Worm (Caenorhabditis elegans) whole organism, L1 larva: ENCODE measurements around the gene apn-1.

Experiments
- C04F5.9 ChIP-seq: sonication (generic microtip); optimal IDR thresholded peaks from 2 replicates; lab custom pipeline; 2016; ENCODE audit warnings: missing genetic modification characterization, missing compliant biosample characterization
- C16A3.4 ChIP-seq: fragments of 150-350 bp; optimal IDR thresholded peaks from 2 replicates; lab custom pipeline; 2014; ENCODE audit warnings: missing biosample characterization, missing genetic modification characterization
- aha-1 ChIP-seq: fragments of 150-350 bp; optimal IDR thresholded peaks from 2 replicates; lab custom pipeline; 2014; ENCODE audit warnings: missing biosample characterization, missing genetic modification characterization
- alr-1 ChIP-seq: fragments of 200-800 bp; sonication (Bioruptor generic); optimal IDR thresholded peaks from 2 replicates; lab custom pipeline; 2018; ENCODE audit warnings: borderline replicate concordance, mild to moderate bottlenecking, missing genetic modification characterization, missing compliant biosample characterization
- blmp-1 ChIP-seq: fragments of 150-350 bp; optimal IDR thresholded peaks from 2 replicates; lab custom pipeline; 2014; ENCODE audit warnings: missing biosample characterization, missing genetic modification characterization
- ceh-82 ChIP-seq, 3 experiments: fragments of 150-350 bp in 1 of 3; sonication (generic microtip) in 2 of 3; optimal IDR thresholded peaks; 2 replicates each; lab custom pipeline; 2014 to 2017; ENCODE audit warnings: missing biosample characterization in 3 of 3, missing genetic modification characterization in 3 of 3
- dpl-1 ChIP-seq, 3 experiments: fragments of 150-350 bp in 2 of 3; sonication (generic microtip) in 1 of 3; optimal IDR thresholded peaks; 2 replicates each; lab custom pipeline; 2014 to 2017; ENCODE audit warnings: missing biosample characterization in 3 of 3, missing genetic modification characterization in 3 of 3, missing genetic modification reagents in 3 of 3
- dsc-1 ChIP-seq: sonication (generic microtip); optimal IDR thresholded peaks from 2 replicates; lab custom pipeline; 2016; ENCODE audit warnings: mild to moderate bottlenecking, missing genetic modification characterization, missing compliant biosample characterization
- efl-1 ChIP-seq, 4 experiments: fragments of 150-350 bp; optimal IDR thresholded peaks in 3 of 4; peaks in 1 of 4; 1 replicate in 1 of 4; 2 replicates in 3 of 4; lab custom pipeline; 2014; ENCODE audit warnings: missing biosample characterization in 2 of 4, missing genetic modification characterization in 2 of 4, missing genetic modification reagents in 2 of 4
- egl-13 ChIP-seq: sonication (generic microtip); optimal IDR thresholded peaks from 2 replicates; lab custom pipeline; 2016; ENCODE audit warnings: missing genotype, missing genetic modification reagents, missing genetic modification characterization, missing compliant biosample characterization
- elt-3 ChIP-seq, 6 experiments: fragments of 150-350 bp in 1 of 6; sonication (generic microtip); optimal IDR thresholded peaks; 2 replicates each; lab custom pipeline; 2017 to 2018; ENCODE audit warnings: missing biosample characterization in 6 of 6, missing genetic modification characterization in 6 of 6, inconsistent platforms in 1 of 6
- fkh-8 ChIP-seq: sonication (generic microtip); optimal IDR thresholded peaks from 2 replicates; lab custom pipeline; 2016; ENCODE audit warnings: mild to moderate bottlenecking, missing genetic modification characterization, missing compliant biosample characterization
- hlh-4 ChIP-seq: sonication (generic microtip); optimal IDR thresholded peaks from 2 replicates; lab custom pipeline; 2016; ENCODE audit warnings: mild to moderate bottlenecking, missing genetic modification characterization, missing compliant biosample characterization
- irx-1 ChIP-seq: sonication (generic microtip); optimal IDR thresholded peaks from 2 replicates; lab custom pipeline; 2016; ENCODE audit warnings: missing genetic modification characterization, missing compliant biosample characterization
- isw-1 ChIP-seq: fragments of 200-800 bp; sonication (Bioruptor generic); IDR thresholded peaks from 2 replicates; pipeline ENCODE4 v1.3.6; 2022; ENCODE audit warnings: missing genetic modification characterization, missing compliant biosample characterization
- lin-13 ChIP-seq: fragments of 150-350 bp; optimal IDR thresholded peaks from 2 replicates; lab custom pipeline; 2014; ENCODE audit warnings: missing biosample characterization, missing genetic modification reagents, missing genetic modification characterization
- lin-14 ChIP-seq: fragments of 200-800 bp; sonication (Bioruptor generic); optimal IDR thresholded peaks from 2 replicates; lab custom pipeline; 2018; ENCODE audit warnings: mild to moderate bottlenecking, missing genetic modification characterization, moderate library complexity, missing compliant biosample characterization
- lin-35 ChIP-seq, 2 experiments: fragments of 150-350 bp; optimal IDR thresholded peaks; 2 replicates each; lab custom pipeline; 2014; ENCODE audit warnings: missing biosample characterization in 2 of 2, missing genetic modification characterization in 2 of 2, missing genetic modification reagents in 2 of 2
- lin-39 ChIP-seq: fragments of 150-350 bp; optimal IDR thresholded peaks from 2 replicates; lab custom pipeline; 2014; ENCODE audit warnings: missing biosample characterization, missing genetic modification reagents, missing genetic modification characterization
- lir-3 ChIP-seq: sonication (generic microtip); optimal IDR thresholded peaks from 2 replicates; lab custom pipeline; 2016; ENCODE audit warnings: mild to moderate bottlenecking, missing genetic modification characterization, moderate library complexity, missing compliant biosample characterization; ENCODE audit not compliant: poor library complexity
- lsy-2 ChIP-seq, 2 experiments: fragments of 150-350 bp; optimal IDR thresholded peaks; 2 replicates each; lab custom pipeline; 2014; ENCODE audit warnings: missing biosample characterization in 2 of 2, missing genetic modification characterization in 2 of 2
- mab-9 ChIP-seq: fragments of 200-800 bp; sonication (Bioruptor generic); IDR thresholded peaks from 2 replicates; pipeline ENCODE4 v1.3.6; 2022; ENCODE audit warnings: missing genetic modification reagents, missing genetic modification characterization, missing compliant biosample characterization
- mdl-1 ChIP-seq, 2 experiments: fragments of 150-350 bp; optimal IDR thresholded peaks; 2 replicates each; lab custom pipeline; 2014 to 2017; ENCODE audit warnings: missing biosample characterization in 2 of 2, missing genetic modification characterization in 2 of 2, inconsistent platforms in 1 of 2
- mef-2 ChIP-seq: fragments of 150-350 bp; optimal IDR thresholded peaks from 2 replicates; lab custom pipeline; 2014; ENCODE audit warnings: missing biosample characterization, missing genetic modification characterization
- mep-1 ChIP-seq: fragments of 150-350 bp; optimal IDR thresholded peaks from 2 replicates; lab custom pipeline; 2014; ENCODE audit warnings: missing biosample characterization, missing genetic modification characterization
- nhr-12 ChIP-seq: sonication (generic microtip); optimal IDR thresholded peaks from 2 replicates; lab custom pipeline; 2017; ENCODE audit warnings: missing biosample characterization, missing genetic modification characterization
- nhr-19 ChIP-seq: fragments of 200-800 bp; sonication (Bioruptor generic); conservative IDR thresholded peaks from 2 replicates; pipeline ENCODE4 v1.3.6; 2022; ENCODE audit warnings: missing genetic modification characterization, missing compliant biosample characterization
- nhr-20 ChIP-seq: sonication (generic microtip); optimal IDR thresholded peaks from 2 replicates; lab custom pipeline; 2016; ENCODE audit warnings: mild to moderate bottlenecking, missing genetic modification characterization, missing compliant biosample characterization
- nhr-28 ChIP-seq: fragments of 150-350 bp; optimal IDR thresholded peaks from 2 replicates; lab custom pipeline; 2014; ENCODE audit warnings: missing biosample characterization, missing genetic modification characterization
- nhr-47 ChIP-seq: sonication (generic microtip); optimal IDR thresholded peaks from 2 replicates; lab custom pipeline; 2016; ENCODE audit warnings: mild to moderate bottlenecking, missing genetic modification characterization, moderate library complexity, missing compliant biosample characterization
- nhr-71 ChIP-seq: sonication (generic microtip); optimal IDR thresholded peaks from 2 replicates; lab custom pipeline; 2016; ENCODE audit warnings: mild to moderate bottlenecking, missing genetic modification characterization, moderate library complexity, missing compliant biosample characterization
- nhr-85 ChIP-seq: sonication (generic microtip); peaks from one replicate; lab custom pipeline; 2016; ENCODE audit warnings: missing genetic modification characterization, inconsistent platforms, missing compliant biosample characterization
- nhr-90 ChIP-seq: sonication (generic microtip); optimal IDR thresholded peaks from 2 replicates; lab custom pipeline; 2016; ENCODE audit warnings: mild to moderate bottlenecking, missing genetic modification characterization, missing compliant biosample characterization; ENCODE audit not compliant: poor library complexity
- pax-3 ChIP-seq: fragments of 200-800 bp; sonication (Bioruptor generic); optimal IDR thresholded peaks from 2 replicates; lab custom pipeline; 2018; ENCODE audit warnings: mild to moderate bottlenecking, missing genetic modification characterization, moderate library complexity, missing compliant biosample characterization
- skn-1 ChIP-seq: fragments of 150-350 bp; optimal IDR thresholded peaks from 2 replicates; lab custom pipeline; 2014; ENCODE audit warnings: missing biosample characterization, missing genetic modification characterization
- snpc-4 ChIP-seq: fragments of 150-350 bp; optimal IDR thresholded peaks from 2 replicates; lab custom pipeline; 2014; ENCODE audit warnings: missing biosample characterization, missing genetic modification characterization
- snu-23 ChIP-seq: sonication (generic microtip); optimal IDR thresholded peaks from 2 replicates; lab custom pipeline; 2016; ENCODE audit warnings: missing genetic modification characterization, missing compliant biosample characterization
- sup-37 ChIP-seq: fragments of 200-800 bp; sonication (Bioruptor generic); optimal IDR thresholded peaks from 2 replicates; lab custom pipeline; 2018; ENCODE audit warnings: mild to moderate bottlenecking, missing genetic modification characterization, missing compliant biosample characterization
- swsn-7 ChIP-seq: sonication (generic microtip); optimal IDR thresholded peaks from 2 replicates; lab custom pipeline; 2016; ENCODE audit warnings: missing genetic modification characterization, missing compliant biosample characterization
- tbx-2 ChIP-seq: sonication (generic microtip); optimal IDR thresholded peaks from 2 replicates; lab custom pipeline; 2016; ENCODE audit warnings: missing genetic modification characterization, missing compliant biosample characterization
- unc-130 ChIP-seq: fragments of 150-350 bp; optimal IDR thresholded peaks from 2 replicates; lab custom pipeline; 2017; ENCODE audit warnings: missing biosample characterization, missing genetic modification characterization, inconsistent platforms
- unc-86 ChIP-seq: sonication (generic microtip); optimal IDR thresholded peaks from 2 replicates; lab custom pipeline; 2016; ENCODE audit warnings: missing genetic modification characterization, missing compliant biosample characterization
- xbp-1 ChIP-seq: sonication (generic microtip); optimal IDR thresholded peaks from 2 replicates; lab custom pipeline; 2016; ENCODE audit warnings: missing genetic modification characterization, missing compliant biosample characterization
- zag-1 ChIP-seq: fragments of 150-350 bp; optimal IDR thresholded peaks from 2 replicates; lab custom pipeline; 2014; ENCODE audit warnings: missing biosample characterization, missing genetic modification characterization
- ztf-11 ChIP-seq, 2 experiments: sonication (generic microtip); optimal IDR thresholded peaks; 2 replicates each; lab custom pipeline; 2016 to 2017; ENCODE audit warnings: missing genetic modification characterization in 2 of 2, missing biosample characterization in 1 of 2, missing compliant biosample characterization in 1 of 2
- ztf-4 ChIP-seq: fragments of 150-350 bp; optimal IDR thresholded peaks from 2 replicates; lab custom pipeline; 2014; ENCODE audit warnings: missing biosample characterization, missing genetic modification characterization

Gene apn-1

DNA sequence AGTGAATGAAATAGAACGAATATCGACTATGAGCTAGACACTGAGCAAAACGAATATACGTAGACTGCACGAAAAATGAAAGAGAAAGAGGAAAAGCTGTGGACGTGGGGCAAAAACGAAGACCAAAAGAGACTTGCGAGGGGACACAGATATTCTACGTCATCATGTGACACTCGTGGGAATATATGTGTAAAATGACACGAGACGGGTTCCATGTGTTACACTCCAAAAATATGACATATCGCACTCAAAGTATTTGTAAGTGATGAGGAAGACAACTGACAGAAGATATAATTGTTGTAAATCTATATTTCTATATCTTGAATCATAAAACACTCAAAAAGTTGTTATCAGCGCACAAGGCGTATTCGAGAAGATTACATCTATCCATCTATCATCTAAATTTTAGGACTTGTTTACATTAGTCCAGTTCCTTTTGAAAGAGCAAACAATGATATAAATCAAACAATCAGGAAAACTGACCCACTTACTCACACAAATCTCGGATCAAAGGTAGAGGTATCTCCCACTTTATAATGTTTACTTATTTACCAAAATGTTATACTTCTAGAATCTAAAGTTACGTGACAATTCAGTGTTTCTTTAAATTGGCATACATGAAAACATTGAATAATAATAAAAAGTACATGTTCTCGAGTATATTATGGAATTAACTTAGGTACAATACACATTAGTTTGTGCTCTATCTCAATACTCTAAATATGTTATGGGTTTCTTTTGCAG lies 24.6 kb downstream of the apn-1 start:
- TF ChIP-seq ztf-11 (tag; optimal IDR thresholded peaks at IDR 0.05; lab: Kevin White, UChicago), result peak in 1 of 2 experiments; percentile 18
- TF ChIP-seq mab-9 (GFP tag; lab: Robert Waterston, UW), result peak; percentile 63; the same call in 1 of the 2 replicates
- peak; percentile 70 for TF ChIP-seq nhr-47
- peak; percentile 44 for TF ChIP-seq nhr-85 (tag; lab: Kevin White, UChicago)
- TF ChIP-seq nhr-20 (tag; lab: Kevin White, UChicago), result peak; percentile 69
- no peak for TF ChIP-seq snpc-4 (tag; lab: Kevin White, UChicago)
- TF ChIP-seq lin-35 (GFP tag; optimal IDR thresholded peaks at IDR 0.05; lab: Kevin White, UChicago), result peak; percentile 49 to 61
- TF ChIP-seq C16A3.4 (tag; lab: Kevin White, UChicago), result peak; percentile 28
- TF ChIP-seq mep-1 (tag; lab: Kevin White, UChicago), result peak; percentile 72
- TF ChIP-seq nhr-19, result peak; percentile 81
- TF ChIP-seq zag-1 (tag; lab: Kevin White, UChicago), result no peak
- TF ChIP-seq C04F5.9, result no peak
- peak; percentile 53 for TF ChIP-seq xbp-1 (tag; lab: Kevin White, UChicago)
- TF ChIP-seq sup-37, result peak; percentile 4
- no peak for TF ChIP-seq nhr-12 (tag; lab: Kevin White, UChicago)
- TF ChIP-seq efl-1 (optimal IDR thresholded peaks at IDR 0.05; lab: Kevin White, UChicago), result peak; percentile 19 to 44
- TF ChIP-seq efl-1 (GFP tag; optimal IDR thresholded peaks at IDR 0.05 in 1 of 2; lab: Kevin White, UChicago), result peak; percentile 18 to 91
- TF ChIP-seq lin-13 (GFP tag; lab: Kevin White, UChicago), result no peak
- TF ChIP-seq mdl-1 (tag; optimal IDR thresholded peaks at IDR 0.05; lab: Kevin White, UChicago), result peak in 1 of 2 experiments; percentile 78
- TF ChIP-seq isw-1, result peak; percentile 51
- TF ChIP-seq hlh-4 (tag; lab: Kevin White, UChicago), result no peak
- no peak for TF ChIP-seq egl-13
- peak; percentile 13 for TF ChIP-seq pax-3 (tag; lab: Kevin White, UChicago)
- peak; percentile 23 for TF ChIP-seq unc-130 (tag; lab: Kevin White, UChicago)
- TF ChIP-seq lin-39 (tag; lab: Kevin White, UChicago), result no peak
- peak; percentile 38 for TF ChIP-seq dsc-1 (tag; lab: Kevin White, UChicago)
- peak; percentile 24 for TF ChIP-seq ztf-4 (tag; lab: Kevin White, UChicago)
- TF ChIP-seq dpl-1 (GFP tag; optimal IDR thresholded peaks at IDR 0.05; lab: Kevin White, UChicago), result peak in 2 of 3 experiments; percentile 4 to 38
- TF ChIP-seq ceh-82 (tag; optimal IDR thresholded peaks at IDR 0.05; lab: Kevin White, UChicago), result peak in 1 of 3 experiments; percentile 33
- no peak for TF ChIP-seq nhr-28
- TF ChIP-seq snu-23 (GFP tag; lab: Kevin White, UChicago), result peak; percentile 73
- TF ChIP-seq tbx-2 (tag; lab: Kevin White, UChicago), result peak; percentile 54
- TF ChIP-seq alr-1 (tag; lab: Kevin White, UChicago), result no peak
- TF ChIP-seq unc-86 (tag; lab: Kevin White, UChicago), result peak; percentile 73
- TF ChIP-seq mef-2 (tag; lab: Kevin White, UChicago), result peak; percentile 21
- peak; percentile 63 for TF ChIP-seq lir-3
- TF ChIP-seq blmp-1 (tag; lab: Kevin White, UChicago), result peak; percentile 59
- TF ChIP-seq fkh-8, result peak; percentile 85
- TF ChIP-seq nhr-71 (tag; lab: Kevin White, UChicago), result peak; percentile 89
- peak; percentile 54 for TF ChIP-seq swsn-7 (tag; lab: Kevin White, UChicago)
- TF ChIP-seq skn-1 (tag; lab: Kevin White, UChicago), result peak; percentile 35
- peak; percentile 38 for TF ChIP-seq irx-1 (tag; lab: Kevin White, UChicago)
- peak; percentile 44 for TF ChIP-seq nhr-90
- no peak for TF ChIP-seq aha-1 (tag; lab: Kevin White, UChicago)
- peak; percentile 56 to 64 for TF ChIP-seq lsy-2 (tag; optimal IDR thresholded peaks at IDR 0.05; lab: Kevin White, UChicago)
- TF ChIP-seq lin-14 (GFP tag; lab: Kevin White, UChicago), result peak; percentile 92
- peak in 2 of 6 experiments; percentile 45 to 66 for TF ChIP-seq elt-3 (tag; optimal IDR thresholded peaks at IDR 0.05; lab: Kevin White, UChicago)
